Worm (Caenorhabditis elegans) whole organism, L4 larva: ENCODE data around the gene elo-8.

ENCODE experiments used
- F26F4.8 ChIP-seq: fragments of 200-800 bp; sonication (Bioruptor generic); conservative IDR thresholded peaks from 2 replicates; pipeline ENCODE4 v1.3.6; 2022; ENCODE audit warnings: missing genetic modification characterization, missing compliant biosample characterization
- F37D6.2 ChIP-seq: sonication (generic microtip); optimal IDR thresholded peaks from 2 replicates; lab custom pipeline; 2016; ENCODE audit warnings: mild to moderate bottlenecking, missing genetic modification characterization, missing compliant biosample characterization
- F44E2.7 ChIP-seq: fragments of 200-800 bp; sonication (Bioruptor generic); IDR thresholded peaks from 2 replicates; pipeline ENCODE4 v2.1.2; 2022; ENCODE audit warnings: missing genetic modification characterization, missing compliant biosample characterization
- Y48G9A.11 ChIP-seq: fragments of 200-800 bp; sonication (Bioruptor generic); IDR thresholded peaks from 2 replicates; pipeline ENCODE4 v1.3.6; 2022; ENCODE audit warnings: missing genetic modification reagents, missing genetic modification characterization, missing compliant biosample characterization
- Y5F2A.4 ChIP-seq: fragments of 200-800 bp; sonication (Bioruptor generic); optimal IDR thresholded peaks from 2 replicates; lab custom pipeline; 2018; ENCODE audit warnings: mild to moderate bottlenecking, missing genetic modification characterization, missing compliant biosample characterization
- ZK337.2 ChIP-seq: fragments of 200-800 bp; sonication (Bioruptor generic); IDR thresholded peaks from 2 replicates; pipeline ENCODE4 v1.3.6; 2022; ENCODE audit warnings: missing genetic modification reagents, missing genetic modification characterization, missing compliant biosample characterization
- aha-1 ChIP-seq: fragments of 150-350 bp; peaks from one replicate; lab custom pipeline; 2014; ENCODE audit warnings: missing biosample characterization, missing genetic modification characterization
- ama-1 ChIP-seq: fragments of 150-350 bp; optimal IDR thresholded peaks from 2 replicates; lab custom pipeline; 2014; ENCODE audit warnings: inconsistent platforms, mixed read lengths
- ctbp-1 ChIP-seq: fragments of 200-800 bp; sonication (Bioruptor generic); IDR thresholded peaks from 2 replicates; pipeline ENCODE4 v1.3.6; 2022; ENCODE audit warnings: missing genetic modification reagents, missing genetic modification characterization, missing compliant biosample characterization
- daf-16 ChIP-seq, 3 experiments: sonication (generic microtip); optimal IDR thresholded peaks; 2 replicates each; lab custom pipeline; 2016 to 2017; ENCODE audit warnings: missing genetic modification characterization in 3 of 3, missing genetic modification reagents in 3 of 3, mild to moderate bottlenecking in 2 of 3, missing compliant biosample characterization in 2 of 3, missing biosample characterization in 1 of 3, moderate library complexity in 1 of 3
- dmd-6 ChIP-seq: fragments of 200-800 bp; sonication (Bioruptor generic); IDR thresholded peaks from 2 replicates; pipeline ENCODE4 v1.3.6; 2022; ENCODE audit warnings: missing genetic modification reagents, missing genetic modification characterization, missing compliant biosample characterization
- duxl-1 ChIP-seq: sonication (generic microtip); optimal IDR thresholded peaks from 2 replicates; lab custom pipeline; 2016; ENCODE audit warnings: mild to moderate bottlenecking, missing genetic modification characterization, moderate library complexity, missing compliant biosample characterization; ENCODE audit not compliant: poor library complexity
- dve-1 ChIP-seq: sonication (generic microtip); optimal IDR thresholded peaks from 2 replicates; lab custom pipeline; 2017; ENCODE audit warnings: antibody characterized with exemption, mild to moderate bottlenecking, missing genetic modification characterization, missing compliant biosample characterization; ENCODE audit not compliant: insufficient read depth
- egl-43 ChIP-seq: fragments of 200-800 bp; sonication (Bioruptor generic); IDR thresholded peaks from 2 replicates; pipeline ENCODE4 v1.3.6; 2022; ENCODE audit warnings: missing genetic modification reagents, missing genetic modification characterization, missing compliant biosample characterization
- fkh-10 ChIP-seq: fragments of 150-350 bp; optimal IDR thresholded peaks from 2 replicates; lab custom pipeline; 2014; ENCODE audit warnings: missing biosample characterization, missing genetic modification reagents, missing genetic modification characterization
- fos-1 ChIP-seq: fragments of 150-350 bp; optimal IDR thresholded peaks from 2 replicates; lab custom pipeline; 2014; ENCODE audit warnings: missing biosample characterization, missing genetic modification characterization
- hlh-11 ChIP-seq: fragments of 200-800 bp; sonication (Bioruptor generic); optimal IDR thresholded peaks from 2 replicates; lab custom pipeline; 2018; ENCODE audit warnings: mild to moderate bottlenecking, missing genetic modification characterization, missing compliant biosample characterization
- hlh-30 ChIP-seq: sonication (generic microtip); optimal IDR thresholded peaks from 2 replicates; lab custom pipeline; 2017; ENCODE audit warnings: antibody characterized with exemption, mild to moderate bottlenecking, missing genetic modification characterization, missing compliant biosample characterization; ENCODE audit not compliant: insufficient read depth
- lin-1 ChIP-seq: fragments of 200-800 bp; sonication (Bioruptor generic); IDR thresholded peaks from 2 replicates; pipeline ENCODE4 v1.3.6; 2022; ENCODE audit warnings: missing genetic modification reagents, missing genetic modification characterization, missing compliant biosample characterization
- lin-15B ChIP-seq: fragments of 150-350 bp; sonication (generic microtip); optimal IDR thresholded peaks from 3 replicates; lab custom pipeline; 2014; ENCODE audit warnings: missing biosample characterization, missing genetic modification characterization
- lin-39 ChIP-seq: fragments of 150-350 bp; optimal IDR thresholded peaks from 2 replicates; lab custom pipeline; 2014; ENCODE audit warnings: missing biosample characterization, missing genetic modification reagents, missing genetic modification characterization
- madf-5 ChIP-seq, 2 experiments: fragments of 200-800 bp; sonication (Bioruptor generic); IDR thresholded peaks; 2 replicates each; pipeline ENCODE4 v1.3.6; 2022; ENCODE audit warnings: missing compliant biosample characterization in 2 of 2, missing genetic modification characterization in 2 of 2
- mdl-1 ChIP-seq, 2 experiments: fragments of 150-350 bp in 1 of 2; sonication (generic microtip) in 1 of 2; optimal IDR thresholded peaks; 2 replicates each; lab custom pipeline; 2014 to 2017; ENCODE audit warnings: missing biosample characterization in 2 of 2, missing genetic modification characterization in 2 of 2
- mep-1 ChIP-seq: fragments of 150-350 bp; sonication (generic microtip); optimal IDR thresholded peaks from 3 replicates; lab custom pipeline; 2014; ENCODE audit warnings: missing biosample characterization, missing genetic modification characterization
- mes-2 ChIP-seq: sonication (generic microtip); optimal IDR thresholded peaks from 2 replicates; lab custom pipeline; 2016; ENCODE audit warnings: missing genotype, mild to moderate bottlenecking, missing genetic modification characterization, missing compliant biosample characterization; ENCODE audit not compliant: poor library complexity, severe bottlenecking
- mxl-3 ChIP-seq: fragments of 200-800 bp; sonication (Bioruptor generic); optimal IDR thresholded peaks from 2 replicates; lab custom pipeline; 2018; ENCODE audit warnings: mild to moderate bottlenecking, missing genetic modification characterization, missing compliant biosample characterization
- nhr-102 ChIP-seq: sonication (generic microtip); optimal IDR thresholded peaks from 2 replicates; lab custom pipeline; 2016; ENCODE audit warnings: mild to moderate bottlenecking, missing genetic modification characterization, moderate library complexity, missing compliant biosample characterization
- nhr-11 ChIP-seq: fragments of 150-350 bp; optimal IDR thresholded peaks from 2 replicates; lab custom pipeline; 2014; ENCODE audit warnings: missing biosample characterization, missing genetic modification characterization
- nhr-111 ChIP-seq: fragments of 200-800 bp; sonication (Bioruptor generic); optimal IDR thresholded peaks from 2 replicates; lab custom pipeline; 2018; ENCODE audit warnings: mild to moderate bottlenecking, missing genetic modification characterization, missing compliant biosample characterization
- nhr-28 ChIP-seq: fragments of 150-350 bp; optimal IDR thresholded peaks from 2 replicates; lab custom pipeline; 2014; ENCODE audit warnings: missing biosample characterization, missing genetic modification characterization
- nhr-77 ChIP-seq: fragments of 150-350 bp; optimal IDR thresholded peaks from 2 replicates; lab custom pipeline; 2014; ENCODE audit warnings: missing biosample characterization, missing genetic modification characterization
- pha-4 ChIP-seq, 2 experiments: fragments of 150-350 bp in 1 of 2; fragments of 200-800 bp in 1 of 2; sonication (Bioruptor generic) in 1 of 2; IDR thresholded peaks in 1 of 2; optimal IDR thresholded peaks in 1 of 2; 2 replicates each; pipeline versions ENCODE4 v1.3.6 to Lab custom; 2014 to 2022; ENCODE audit warnings: missing genetic modification characterization in 2 of 2, missing genetic modification reagents in 2 of 2, missing biosample characterization in 1 of 2, missing compliant biosample characterization in 1 of 2
- snpc-1.2 ChIP-seq: fragments of 200-800 bp; sonication (Bioruptor generic); IDR thresholded peaks from 2 replicates; pipeline ENCODE4 v1.3.6; 2022; ENCODE audit warnings: missing genetic modification reagents, missing genetic modification characterization, missing compliant biosample characterization
- unc-62 ChIP-seq, 3 experiments: fragments of 150-350 bp in 1 of 3; sonication (generic microtip); optimal IDR thresholded peaks in 2 of 3; peaks in 1 of 3; 1 replicate in 1 of 3; 2 replicates in 2 of 3; lab custom pipeline; 2014 to 2017; ENCODE audit warnings: missing biosample characterization in 3 of 3, missing genetic modification characterization in 3 of 3, missing genetic modification reagents in 3 of 3, missing genotype in 1 of 3
- vab-7 ChIP-seq: fragments of 200-800 bp; sonication (Bioruptor generic); IDR thresholded peaks from 2 replicates; pipeline ENCODE4 v1.3.6; 2022; ENCODE audit warnings: missing genetic modification reagents, missing genetic modification characterization, missing compliant biosample characterization
- zfp-2 ChIP-seq: sonication (generic microtip); optimal IDR thresholded peaks from 2 replicates; lab custom pipeline; 2016; ENCODE audit warnings: mild to moderate bottlenecking, missing genetic modification characterization, missing compliant biosample characterization
- zfp-3 ChIP-seq: fragments of 200-800 bp; sonication (Bioruptor generic); conservative IDR thresholded peaks from 2 replicates; pipeline ENCODE4 v1.3.6; 2022; ENCODE audit warnings: missing genetic modification reagents, missing genetic modification characterization, missing compliant biosample characterization
- zip-2 ChIP-seq: fragments of 150-350 bp; optimal IDR thresholded peaks from 2 replicates; lab custom pipeline; 2014; ENCODE audit warnings: missing biosample characterization, missing genetic modification characterization

Gene elo-8

DNA sequence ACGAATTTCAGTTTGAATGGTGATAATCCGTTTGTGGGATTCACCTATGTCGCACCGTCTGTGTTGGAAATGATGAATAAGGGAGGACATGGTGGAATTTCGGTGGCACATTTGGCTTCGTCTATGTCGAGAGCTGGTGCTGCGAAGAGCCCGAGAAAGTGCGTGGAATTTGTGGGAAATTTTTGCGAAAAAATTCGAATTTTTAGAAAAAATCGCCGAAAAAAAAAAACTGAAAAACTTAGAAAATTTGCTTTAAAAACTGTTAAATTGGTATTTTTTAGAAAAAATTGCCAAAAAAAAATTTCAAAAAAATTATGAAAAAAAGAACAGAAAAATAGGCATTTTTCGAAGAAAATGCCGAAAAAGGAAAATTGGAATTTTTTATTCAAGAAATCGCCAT lies 17.0 kb upstream of the elo-8 start:
- TF ChIP-seq nhr-102 (tag; lab: Kevin White, UChicago) (no peak), nhr-11 (tag; lab: Kevin White, UChicago) (no peak), nhr-111 (no peak), Y5F2A.4 (GFP tag; lab: Kevin White, UChicago) (no peak), unc-62 (GFP tag; optimal IDR thresholded peaks at IDR 0.05 in 1 of 2; lab: Kevin White, UChicago) (peak in 1 of 2 experiments; percentile 76), unc-62 (tag; optimal IDR thresholded peaks at IDR 0.05; lab: Kevin White, UChicago) (no peak), dmd-6 (GFP tag; lab: Robert Waterston, UW) (no peak), aha-1 (tag; lab: Kevin White, UChicago) (peak; percentile 66)

DNA sequence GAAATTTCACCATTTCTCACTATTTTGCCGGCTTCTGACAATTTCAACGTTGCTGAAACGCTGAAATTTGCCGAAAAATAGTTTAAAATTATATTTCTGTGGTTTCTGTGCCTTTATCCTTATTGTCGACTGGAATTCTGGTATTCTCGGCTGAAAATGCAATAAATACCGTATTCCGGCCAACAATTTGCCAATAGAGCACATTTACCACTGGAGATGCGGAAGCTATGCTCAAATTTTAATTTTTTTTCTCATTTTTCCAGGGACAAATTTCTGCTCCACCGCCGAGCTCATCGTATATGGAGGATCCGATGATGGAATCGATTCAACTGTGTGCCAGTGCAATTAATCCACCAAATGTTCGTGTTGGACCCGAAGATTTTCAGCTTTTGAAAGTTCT lies 14.7 kb upstream of the elo-8 start:
- peak; percentile 19 for TF ChIP-seq mes-2 (tag; lab: Kevin White, UChicago)
- no peak for TF ChIP-seq daf-16 (GFP tag; optimal IDR thresholded peaks at IDR 0.05; lab: Kevin White, UChicago)
- TF ChIP-seq daf-16 (tag; optimal IDR thresholded peaks at IDR 0.05; lab: Kevin White, UChicago): peak; percentile 2
- TF ChIP-seq aha-1 (tag; lab: Kevin White, UChicago): peak; percentile 57
- TF ChIP-seq madf-5 (GFP tag; IDR thresholded peaks at IDR 0.05; lab: Robert Waterston, UW): 0 out of 4 replicates have a peak, but pooled peaks of 1 of the 2 experiments have one; percentile 33
- TF ChIP-seq lin-15B (tag; lab: Kevin White, UChicago): no peak
- TF ChIP-seq ama-1 (lab: Kevin White, UChicago): peak; percentile 49

DNA sequence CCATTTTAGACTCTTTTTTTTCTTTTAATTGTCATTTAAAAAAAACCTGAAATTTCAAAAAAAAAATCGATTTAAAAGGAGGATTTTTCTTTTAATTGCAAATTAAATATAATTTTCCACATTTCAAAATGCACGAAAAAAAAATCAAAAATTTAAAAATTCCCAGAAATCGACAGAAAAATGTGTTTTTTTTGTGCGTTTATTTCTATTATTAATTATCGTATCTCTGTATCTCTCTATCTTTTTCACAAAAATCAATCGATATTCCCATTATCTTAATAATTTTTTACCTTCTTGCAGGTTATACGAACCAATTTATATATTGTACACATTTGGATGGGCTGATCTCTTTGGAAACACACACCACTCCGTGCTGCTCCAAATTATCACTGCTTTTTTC lies 13.0 kb upstream of the elo-8 start, which contains the start of gene rsks-1:
TSS of gene rsks-1 (plus strand) at position 301 of the 400 bp plus-strand sequence.
- TF ChIP-seq fos-1 (tag; lab: Kevin White, UChicago): no peak
- TF ChIP-seq lin-39 (tag; lab: Kevin White, UChicago): no peak
- TF ChIP-seq lin-1 (GFP tag; lab: Robert Waterston, UW): no peak
- TF ChIP-seq snpc-1.2: no peak
- TF ChIP-seq zfp-2 (tag; lab: Kevin White, UChicago): no peak
- no peak for TF ChIP-seq daf-16 (GFP tag; optimal IDR thresholded peaks at IDR 0.05; lab: Kevin White, UChicago)
- TF ChIP-seq daf-16 (tag; optimal IDR thresholded peaks at IDR 0.05; lab: Kevin White, UChicago): no peak
- TF ChIP-seq dmd-6 (GFP tag; lab: Robert Waterston, UW): no peak
- TF ChIP-seq mep-1: no peak
- TF ChIP-seq hlh-30 (tag; lab: Kevin White, UChicago): no peak
- no peak for TF ChIP-seq mxl-3 (GFP tag; lab: Kevin White, UChicago)
- TF ChIP-seq duxl-1: no peak

DNA sequence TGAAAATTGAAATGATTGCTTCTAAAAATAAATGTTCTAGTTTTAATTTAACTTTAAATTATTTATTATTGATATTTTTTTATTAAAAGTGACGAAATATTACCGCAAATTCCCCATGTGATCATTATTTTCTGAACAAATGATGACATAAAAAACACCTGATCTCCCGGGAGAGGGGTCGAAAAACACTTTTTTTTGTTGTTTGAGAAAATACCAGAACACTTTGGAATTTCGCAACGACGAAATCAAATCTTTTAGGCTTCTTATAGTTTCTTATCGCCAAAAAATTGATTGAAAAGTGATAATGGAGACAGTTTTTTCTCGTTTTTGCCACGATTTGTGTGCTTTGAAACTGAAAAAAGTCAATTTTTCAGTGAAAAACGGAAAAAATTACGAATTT lies 12.5 kb upstream of the elo-8 start:
- TF ChIP-seq hlh-30 (tag; lab: Kevin White, UChicago) (peak; percentile 61), F26F4.8 (GFP tag; lab: Robert Waterston, UW) (no peak), nhr-77 (peak; percentile 62), mdl-1 (tag; optimal IDR thresholded peaks at IDR 0.05; lab: Kevin White, UChicago) (no peak), vab-7 (GFP tag; lab: Robert Waterston, UW) (no peak), hlh-11 (tag; lab: Kevin White, UChicago) (peak; percentile 34), daf-16 (GFP tag; optimal IDR thresholded peaks at IDR 0.05; lab: Kevin White, UChicago) (no peak), daf-16 (tag; optimal IDR thresholded peaks at IDR 0.05; lab: Kevin White, UChicago) (peak; percentile 40), ctbp-1 (GFP tag; lab: Robert Waterston, UW) (no peak), lin-39 (tag; lab: Kevin White, UChicago) (no peak), F37D6.2 (tag; lab: Kevin White, UChicago) (no peak), nhr-28 (tag; lab: Kevin White, UChicago) (peak; percentile 50), dve-1 (tag; lab: Kevin White, UChicago) (peak; percentile 4)
- TF ChIP-seq, all 104 proteins: peak for 6

DNA sequence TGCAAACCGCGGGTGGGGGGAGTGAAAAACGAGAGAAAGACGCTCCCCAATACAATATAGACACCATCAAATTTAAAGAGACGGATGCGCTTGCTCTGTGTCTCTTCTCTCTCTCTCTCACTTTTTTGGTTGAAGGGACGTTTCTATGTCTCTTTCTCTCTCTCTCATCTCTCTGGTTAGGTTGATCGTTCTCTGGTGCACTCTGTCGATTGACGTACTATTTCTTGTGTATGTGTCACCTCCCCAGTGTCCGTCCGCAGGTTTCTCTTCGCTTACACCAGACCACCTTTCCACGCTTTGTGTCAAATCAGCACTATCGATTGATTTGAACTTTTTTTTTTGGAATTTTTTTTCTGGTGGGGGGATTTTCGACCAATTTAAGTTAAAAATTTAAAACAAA lies 11.6 kb upstream of the elo-8 start:
- TF ChIP-seq mes-2 (tag; lab: Kevin White, UChicago) (peak; percentile 76), Y5F2A.4 (GFP tag; lab: Kevin White, UChicago) (no peak), ZK337.2 (GFP tag; lab: Robert Waterston, UW) (no peak), nhr-111 (no peak), F44E2.7 (GFP tag; lab: Robert Waterston, UW) (no peak), fkh-10 (GFP tag; lab: Kevin White, UChicago) (no peak), zip-2 (tag; lab: Kevin White, UChicago) (no peak), zfp-3 (GFP tag; lab: Robert Waterston, UW) (no peak), F37D6.2 (tag; lab: Kevin White, UChicago) (no peak), ctbp-1 (GFP tag; lab: Robert Waterston, UW) (no peak), egl-43 (no peak), pha-4 (GFP tag; IDR thresholded peaks at IDR 0.05; lab: Robert Waterston, UW) (no peak; the same call in 1 of the 2 replicates), pha-4 (tag; optimal IDR thresholded peaks at IDR 0.05; lab: Kevin White, UChicago) (no peak), aha-1 (tag; lab: Kevin White, UChicago) (peak; percentile 16), zfp-2 (tag; lab: Kevin White, UChicago) (no peak), ama-1 (lab: Kevin White, UChicago) (no peak), duxl-1 (no peak), Y48G9A.11 (GFP tag; lab: Robert Waterston, UW) (no peak), hlh-11 (tag; lab: Kevin White, UChicago) (peak; percentile 89), nhr-28 (tag; lab: Kevin White, UChicago) (peak; percentile 88)
